Fruit fly (Drosophila melanogaster): Measurements from ENCODE around the gene CG13287.

Gene CG13287

dm6 chr3L:5899305-5899704 is 17.2 kb downstream of the CG13287 start, which contains the start of gene CG32409 (continued):
- TF ChIP-seq bsh (GFP tag; optimal IDR thresholded peaks at IDR 0.05): no peak
- peak; percentile 39; the same call in 1 of the 2 replicates for TF ChIP-seq amos (GFP tag; IDR thresholded peaks at IDR 0.05; ENCODE audit: partially characterized antibody)
- TF ChIP-seq CG12104 (GFP tag; optimal IDR thresholded peaks at IDR 0.05): no peak
- no peak for TF ChIP-seq CG43689 (GFP tag; IDR thresholded peaks at IDR 0.05)
- no peak for TF ChIP-seq Tbp (GFP tag; optimal IDR thresholded peaks at IDR 0.05)
- no peak for TF ChIP-seq CG30020 (tag; optimal IDR thresholded peaks at IDR 0.05)
- TF ChIP-seq CG7357 (GFP tag; IDR thresholded peaks at IDR 0.05): no peak
- 0 out of 2 replicates have a peak, but pooled peaks have one; percentile 18 for TF ChIP-seq unc-4 (GFP tag; IDR thresholded peaks at IDR 0.05; ENCODE audit: partially characterized antibody)
- TF ChIP-seq row (GFP tag; IDR thresholded peaks at IDR 0.05): 0 out of 3 replicates have a peak, but pooled peaks have one; percentile 9
- TF ChIP-seq crp (GFP tag; optimal IDR thresholded peaks at IDR 0.05): no peak
- TF ChIP-seq CG16863 (GFP tag; optimal IDR thresholded peaks at IDR 0.05): no peak
- TF ChIP-seq CG5180 (GFP tag; optimal IDR thresholded peaks at IDR 0.05): no peak
- no peak for TF ChIP-seq salm (tag; optimal IDR thresholded peaks at IDR 0.05)
- TF ChIP-seq sqz (GFP tag; optimal IDR thresholded peaks at IDR 0.05): no peak
- peak; percentile 76 for TF ChIP-seq Myb (GFP tag; optimal IDR thresholded peaks at IDR 0.05)
- peak; percentile 47 for TF ChIP-seq CG2712 (tag; optimal IDR thresholded peaks at IDR 0.05)
- no peak for TF ChIP-seq TFAM (GFP tag; optimal IDR thresholded peaks at IDR 0.05)
- TF ChIP-seq lov (optimal IDR thresholded peaks at IDR 0.05): no peak
- TF ChIP-seq lov (GFP tag; IDR thresholded peaks at IDR 0.05): no peak
- TF ChIP-seq CG4617 (GFP tag; optimal IDR thresholded peaks at IDR 0.05; ENCODE audit: borderline replicate concordance): peak; percentile 28
- TF ChIP-seq knrl (GFP tag; IDR thresholded peaks at IDR 0.05; ENCODE audit: partially characterized antibody): 0 out of 3 replicates have a peak, but pooled peaks have one; percentile 15
- TF ChIP-seq Med (GFP tag): peak; percentile 83
- TF ChIP-seq CG13775 (GFP tag; optimal IDR thresholded peaks at IDR 0.05): no peak
- peak; percentile 48; the same call in 1 of the 3 replicates for TF ChIP-seq Opbp (GFP tag; IDR thresholded peaks at IDR 0.05; ENCODE audit: partially characterized antibody)
- TF ChIP-seq pzg (GFP tag; optimal IDR thresholded peaks at IDR 0.05): peak; percentile 94
- TF ChIP-seq wdn (GFP tag; IDR thresholded peaks at IDR 0.05): no peak
- TF ChIP-seq CG3847 (GFP tag; IDR thresholded peaks at IDR 0.05): peak; percentile 58; the same call in 1 of the 2 replicates
- TF ChIP-seq CG3281 (GFP tag; optimal IDR thresholded peaks at IDR 0.05): no peak
- no peak for TF ChIP-seq CG3726 (GFP tag; IDR thresholded peaks at IDR 0.05)
- TF ChIP-seq CG17829 (tag; optimal IDR thresholded peaks at IDR 0.05): peak; percentile 27
- TF ChIP-seq Taf1 (GFP tag; IDR thresholded peaks at IDR 0.05): no peak
- TF ChIP-seq CG14667 (GFP tag; IDR thresholded peaks at IDR 0.05): no peak
- no peak for TF ChIP-seq pan (optimal IDR thresholded peaks at IDR 0.05)
- TF ChIP-seq pan (GFP tag; optimal IDR thresholded peaks at IDR 0.05 in 1 of 2, IDR thresholded peaks at IDR 0.05 in 1 of 2): no peak
- no peak for TF ChIP-seq CG7786 (GFP tag; optimal IDR thresholded peaks at IDR 0.05)
- no peak for TF ChIP-seq Jarid2 (GFP tag; optimal IDR thresholded peaks at IDR 0.05)
- peak; percentile 37; the same call in 1 of the 2 replicates for TF ChIP-seq Bgb (GFP tag; IDR thresholded peaks at IDR 0.05; ENCODE audit: partially characterized antibody)
- TF ChIP-seq CG12299 (tag; optimal IDR thresholded peaks at IDR 0.05): no peak
- TF ChIP-seq Max (GFP tag; optimal IDR thresholded peaks at IDR 0.05): peak; percentile 96
- 0 out of 4 replicates have a peak, but pooled peaks have one; percentile 36 for TF ChIP-seq chinmo (GFP tag; IDR thresholded peaks at IDR 0.05; ENCODE audit: partially characterized antibody)
- no peak for TF ChIP-seq Ets65A (GFP tag)
- no peak for TF ChIP-seq zf30C (GFP tag; optimal IDR thresholded peaks at IDR 0.05)
- TF ChIP-seq C15 (GFP tag; IDR thresholded peaks at IDR 0.05): no peak
- peak; percentile 97 for TF ChIP-seq gfzf (GFP tag; optimal IDR thresholded peaks at IDR 0.05)
- TF ChIP-seq CG11695 (GFP tag; IDR thresholded peaks at IDR 0.05): no peak
- peak in 1 of 2 experiments; percentile 14 for TF ChIP-seq chif (GFP tag; optimal IDR thresholded peaks at IDR 0.05)
- TF ChIP-seq phol (tag; optimal IDR thresholded peaks at IDR 0.05): peak; percentile 75
- no peak for TF ChIP-seq CG9609 (GFP tag; optimal IDR thresholded peaks at IDR 0.05)
- peak; percentile 72 for TF ChIP-seq Lhr (GFP tag; optimal IDR thresholded peaks at IDR 0.05)
- peak in 1 of 3 experiments; percentile 62 for TF ChIP-seq Stat92E (GFP tag; optimal IDR thresholded peaks at IDR 0.05)

All from whole organism, embryonic.